Fruit fly (Drosophila melanogaster) whole organism, embryonic: ENCODE measurements around the gene MESR6.

Experiments
- CG10366 ChIP-seq: fragments of 200-800 bp; sonication (Bioruptor generic); IDR thresholded peaks from 2 replicates; pipeline ENCODE4 v1.3.6; 2022; ENCODE audit warnings: missing biosample characterization, missing genetic modification characterization
- CG12219 ChIP-seq: fragments of 200-800 bp; sonication (Bioruptor generic); optimal IDR thresholded peaks from 3 replicates; lab custom pipeline; 2018; ENCODE audit warnings: missing biosample characterization, mild to moderate bottlenecking, missing genetic modification characterization
- CG12236 ChIP-seq: fragments of 200-800 bp; sonication (Bioruptor generic); optimal IDR thresholded peaks from 2 replicates; lab custom pipeline; 2016; ENCODE audit warnings: missing biosample characterization, missing genetic modification characterization
- CG12299 ChIP-seq: fragments of 200-800 bp; sonication (Bioruptor generic); optimal IDR thresholded peaks from 2 replicates; lab custom pipeline; 2018; ENCODE audit warnings: missing biosample characterization, mild to moderate bottlenecking, missing genetic modification characterization
- CG12942 ChIP-seq: fragments of 200-800 bp; sonication (Bioruptor generic); optimal IDR thresholded peaks from 3 replicates; lab custom pipeline; 2016; ENCODE audit warnings: missing biosample characterization, missing genetic modification characterization
- CG15514 ChIP-seq: fragments of 200-800 bp; sonication (Bioruptor generic); optimal IDR thresholded peaks from 3 replicates; lab custom pipeline; 2017; ENCODE audit warnings: missing biosample characterization, missing genetic modification characterization, mild to moderate bottlenecking, moderate library complexity, missing genetic modification reagents
- CG18262 ChIP-seq: fragments of 200-800 bp; optimal IDR thresholded peaks from 3 replicates; lab custom pipeline; 2019; ENCODE audit warnings: missing biosample characterization, mild to moderate bottlenecking, missing genetic modification characterization, moderate library complexity
- CG18476 ChIP-seq: fragments of 200-800 bp; sonication (Bioruptor generic); optimal IDR thresholded peaks from 2 replicates; lab custom pipeline; 2016; ENCODE audit warnings: missing biosample characterization, mild to moderate bottlenecking, missing genetic modification characterization
- CG2129 ChIP-seq: fragments of 200-800 bp; sonication (Bioruptor generic); IDR thresholded peaks from 2 replicates; pipeline ENCODE4 v1.3.6; 2022; ENCODE audit warnings: missing biosample characterization, missing genetic modification characterization; ENCODE audit not compliant: partially characterized antibody
- CG2889 ChIP-seq: fragments of 200-800 bp; sonication (Bioruptor generic); IDR thresholded peaks from 3 replicates; pipeline ENCODE4 v1.3.6; 2022; ENCODE audit warnings: missing biosample characterization, missing genetic modification characterization
- CG30403 ChIP-seq: fragments of 200-800 bp; sonication (Bioruptor generic); optimal IDR thresholded peaks from 3 replicates; lab custom pipeline; 2016; ENCODE audit warnings: missing biosample characterization, missing genetic modification characterization
- CG3065 ChIP-seq: fragments of 200-800 bp; sonication (Bioruptor generic); optimal IDR thresholded peaks from 2 replicates; lab custom pipeline; 2016; ENCODE audit warnings: missing biosample characterization, missing genetic modification characterization
- CG33213 ChIP-seq: fragments of 200-800 bp; sonication (Bioruptor generic); optimal IDR thresholded peaks from 3 replicates; lab custom pipeline; 2016; ENCODE audit warnings: missing biosample characterization, missing genetic modification characterization
- CG4282 ChIP-seq: fragments of 200-800 bp; sonication (Bioruptor generic); optimal IDR thresholded peaks from 2 replicates; lab custom pipeline; 2016; ENCODE audit warnings: missing biosample characterization, missing genetic modification characterization
- CG43689 ChIP-seq: fragments of 200-800 bp; sonication (Bioruptor generic); IDR thresholded peaks from 2 replicates; pipeline ENCODE4 v1.3.6; 2022; ENCODE audit warnings: missing biosample characterization, missing genetic modification characterization
- CG6683 ChIP-seq: fragments of 200-800 bp; sonication (Bioruptor generic); optimal IDR thresholded peaks from 2 replicates; lab custom pipeline; 2017; ENCODE audit warnings: missing biosample characterization, mild to moderate bottlenecking, missing genetic modification characterization, missing genetic modification reagents
- CG7271 ChIP-seq: fragments of 200-800 bp; sonication (Bioruptor generic); optimal IDR thresholded peaks from 2 replicates; lab custom pipeline; 2018; ENCODE audit warnings: missing biosample characterization, mild to moderate bottlenecking, missing genetic modification characterization, moderate library complexity
- CG7357 ChIP-seq: fragments of 200-800 bp; sonication (Bioruptor generic); IDR thresholded peaks from 3 replicates; pipeline ENCODE4 v1.3.6; 2022; ENCODE audit warnings: missing biosample characterization, missing genetic modification characterization
- CG8089 ChIP-seq: fragments of 200-800 bp; sonication (Bioruptor generic); optimal IDR thresholded peaks from 3 replicates; lab custom pipeline; 2016; ENCODE audit warnings: missing biosample characterization, missing genetic modification characterization
- CG9437 ChIP-seq: fragments of 200-800 bp; sonication (Bioruptor generic); optimal IDR thresholded peaks from 2 replicates; lab custom pipeline; 2018; ENCODE audit warnings: missing biosample characterization, mild to moderate bottlenecking, missing genetic modification characterization
- CkIIα-i1 ChIP-seq: fragments of 200-800 bp; sonication (Bioruptor generic); IDR thresholded peaks from 2 replicates; pipeline ENCODE4 v1.3.6; 2022; ENCODE audit warnings: missing biosample characterization, missing genetic modification characterization
- Dek ChIP-seq: fragments of 200-800 bp; sonication (Bioruptor generic); optimal IDR thresholded peaks from 3 replicates; lab custom pipeline; 2019; ENCODE audit warnings: missing biosample characterization, mild to moderate bottlenecking, missing genetic modification characterization, moderate library complexity
- E2f2 ChIP-seq: fragments of 200-800 bp; sonication (Bioruptor generic); IDR thresholded peaks from 2 replicates; pipeline ENCODE4 v1.3.6; 2022; ENCODE audit warnings: missing biosample characterization, missing genetic modification characterization
- Gsc ChIP-seq: fragments of 200-800 bp; sonication (Bioruptor generic); IDR thresholded peaks from 2 replicates; pipeline ENCODE4 v1.3.6; 2022; ENCODE audit warnings: missing biosample characterization, missing genetic modification characterization
- HLHmδ ChIP-seq: fragments of 200-800 bp; sonication (Bioruptor generic); optimal IDR thresholded peaks from 2 replicates; lab custom pipeline; 2018; ENCODE audit warnings: missing biosample characterization, mild to moderate bottlenecking, missing genetic modification characterization, moderate library complexity
- Hey ChIP-seq: fragments of 200-800 bp; sonication (Bioruptor generic); optimal IDR thresholded peaks from 3 replicates; lab custom pipeline; 2018; ENCODE audit warnings: missing biosample characterization, mild to moderate bottlenecking, missing genetic modification characterization
- Hr51 ChIP-seq, 2 experiments: fragments of 200-800 bp; sonication (Bioruptor generic); optimal IDR thresholded peaks; 2 replicates in 1 of 2; 3 replicates in 1 of 2; lab custom pipeline; 2016 to 2018; ENCODE audit warnings: missing biosample characterization in 2 of 2, missing genetic modification characterization in 2 of 2, mild to moderate bottlenecking in 1 of 2, moderate library complexity in 1 of 2
- Hr78 ChIP-seq, 2 experiments: fragments of 200-800 bp in 1 of 2; fragments of >200 bp in 1 of 2; sonication (Bioruptor generic) in 1 of 2; optimal IDR thresholded peaks; 2 replicates each; lab custom pipeline; 2017 to 2019; ENCODE audit warnings: missing biosample characterization in 2 of 2, missing genetic modification characterization in 2 of 2, mild to moderate bottlenecking in 1 of 2, moderate library complexity in 1 of 2
- Mad ChIP-seq: fragments of 200-800 bp; sonication (Bioruptor generic); optimal IDR thresholded peaks from 2 replicates; lab custom pipeline; 2016; ENCODE audit warnings: missing biosample characterization, missing genetic modification characterization
- Rx ChIP-seq: fragments of 200-800 bp; sonication (Bioruptor generic); IDR thresholded peaks from 2 replicates; pipeline ENCODE4 v1.3.6; 2022; ENCODE audit warnings: missing biosample characterization, missing genetic modification characterization
- Sry-β ChIP-seq: fragments of 200-800 bp; sonication (Bioruptor generic); optimal IDR thresholded peaks from 2 replicates; lab custom pipeline; 2018; ENCODE audit warnings: missing biosample characterization, mild to moderate bottlenecking, missing genetic modification characterization, moderate library complexity
- ab ChIP-seq: fragments of 200-800 bp; sonication (Bioruptor generic); optimal IDR thresholded peaks from 2 replicates; lab custom pipeline; 2016; ENCODE audit warnings: missing biosample characterization, missing genetic modification characterization
- ac ChIP-seq: fragments of 200-800 bp; sonication (Bioruptor generic); optimal IDR thresholded peaks from 3 replicates; lab custom pipeline; 2017; ENCODE audit warnings: missing biosample characterization, mild to moderate bottlenecking, missing genetic modification characterization
- aop ChIP-seq: fragments of 200-800 bp; sonication (Bioruptor generic); IDR thresholded peaks from 2 replicates; pipeline ENCODE4 v1.3.6; 2022; ENCODE audit warnings: missing biosample characterization, missing genetic modification characterization
- ara ChIP-seq: fragments of 200-800 bp; sonication (Bioruptor generic); IDR thresholded peaks from 2 replicates; pipeline ENCODE4 v1.3.6; 2022; ENCODE audit warnings: missing biosample characterization, missing genetic modification characterization
- bab2 ChIP-seq: fragments of 200-800 bp; sonication (Bioruptor generic); optimal IDR thresholded peaks from 2 replicates; lab custom pipeline; 2016; ENCODE audit warnings: missing biosample characterization, missing genetic modification characterization
- br ChIP-seq: fragments of >200 bp; optimal IDR thresholded peaks from 2 replicates; lab custom pipeline; 2017
- btn ChIP-seq: fragments of 200-800 bp; sonication (Bioruptor generic); optimal IDR thresholded peaks from 2 replicates; lab custom pipeline; 2016; ENCODE audit warnings: missing biosample characterization, missing genetic modification characterization
- cato ChIP-seq: fragments of 200-800 bp; sonication (Bioruptor generic); optimal IDR thresholded peaks from 2 replicates; lab custom pipeline; 2016; ENCODE audit warnings: missing biosample characterization, missing genetic modification characterization, borderline replicate concordance
- dpn ChIP-seq, 2 experiments: fragments of 200-800 bp; sonication (Bioruptor generic); optimal IDR thresholded peaks; 3 replicates each; lab custom pipeline; 2016; ENCODE audit warnings: missing biosample characterization in 2 of 2, missing genetic modification characterization in 2 of 2
- gce ChIP-seq: fragments of 200-800 bp; sonication (Bioruptor generic); IDR thresholded peaks from 3 replicates; pipeline ENCODE4 v1.3.6; 2022; ENCODE audit warnings: missing biosample characterization, missing genetic modification characterization
- maf-S ChIP-seq: fragments of 200-800 bp; sonication (Bioruptor generic); optimal IDR thresholded peaks from 2 replicates; lab custom pipeline; 2016; ENCODE audit warnings: missing biosample characterization, missing genetic modification characterization
- onecut ChIP-seq: fragments of 200-800 bp; sonication (Bioruptor generic); IDR thresholded peaks from 2 replicates; pipeline ENCODE4 v1.3.6; 2022; ENCODE audit warnings: missing biosample characterization, missing genetic modification characterization
- pfk ChIP-seq: fragments of 200-800 bp; sonication (Bioruptor generic); optimal IDR thresholded peaks from 2 replicates; lab custom pipeline; 2018; ENCODE audit warnings: missing biosample characterization, mild to moderate bottlenecking, missing genetic modification characterization, moderate library complexity
- ranshi ChIP-seq: fragments of 200-800 bp; sonication (Bioruptor generic); IDR thresholded peaks from 2 replicates; pipeline ENCODE4 v1.3.6; 2022; ENCODE audit warnings: missing biosample characterization, missing genetic modification characterization
- rib ChIP-seq: fragments of 200-800 bp; sonication (Bioruptor generic); IDR thresholded peaks from 2 replicates; pipeline ENCODE4 v1.3.6; 2022; ENCODE audit warnings: missing biosample characterization, missing genetic modification characterization
- ro ChIP-seq: fragments of 200-800 bp; sonication (Bioruptor generic); IDR thresholded peaks from 2 replicates; pipeline ENCODE4 v1.3.6; 2022; ENCODE audit warnings: missing biosample characterization, missing genetic modification characterization
- toy ChIP-seq: fragments of 200-800 bp; sonication (Bioruptor generic); IDR thresholded peaks from 2 replicates; pipeline ENCODE4 v1.3.6; 2022; ENCODE audit warnings: missing biosample characterization, missing genetic modification characterization
- vfl ChIP-seq: fragments of 200-800 bp; sonication (Bioruptor generic); optimal IDR thresholded peaks from 2 replicates; lab custom pipeline; 2016; ENCODE audit warnings: missing biosample characterization, missing genetic modification characterization
- wdn ChIP-seq: fragments of 200-800 bp; sonication (Bioruptor generic); IDR thresholded peaks from 2 replicates; pipeline ENCODE4 v1.3.6; 2022; ENCODE audit warnings: missing biosample characterization, missing genetic modification characterization

MESR6 gene

dm6 chr3L:19079798-19080691, 12.4 kb upstream of the MESR6 start (continued):
- no peak for TF ChIP-seq ranshi
- no peak for TF ChIP-seq CG12942 (GFP tag; lab: Kevin White, UChicago)
- no peak for TF ChIP-seq br (lab: Kevin White, UChicago)
- TF ChIP-seq HLHmδ (GFP tag; lab: Kevin White, UChicago) = no peak
- TF ChIP-seq dpn (GFP tag; optimal IDR thresholded peaks at IDR 0.05; lab: Kevin White, UChicago) = peak in 1 of 2 experiments; percentile 23
- TF ChIP-seq CG10366 (GFP tag; lab: Robert Waterston, UW) = no peak
- no peak for TF ChIP-seq ro (GFP tag; lab: Robert Waterston, UW)
- peak; percentile 0 for TF ChIP-seq Dek
- no peak for TF ChIP-seq CG7271 (tag; lab: Kevin White, UChicago)
- TF ChIP-seq CG6683 = no peak
- peak; percentile 54 for TF ChIP-seq CG18262 (tag; lab: Kevin White, UChicago)
- TF ChIP-seq maf-S (GFP tag; lab: Kevin White, UChicago) = no peak
- no peak for TF ChIP-seq CG18476 (GFP tag; lab: Kevin White, UChicago)
- TF ChIP-seq onecut (GFP tag; lab: Robert Waterston, UW) = no peak
- peak; percentile 40 for TF ChIP-seq CG9437 (GFP tag; lab: Kevin White, UChicago)
- TF ChIP-seq toy (GFP tag; lab: Robert Waterston, UW) = no peak
- TF ChIP-seq bab2 (GFP tag; lab: Kevin White, UChicago) = no peak
- no peak for TF ChIP-seq CkIIα-i1
- no peak for TF ChIP-seq gce (GFP tag; lab: Robert Waterston, UW)
- no peak for TF ChIP-seq CG33213 (GFP tag; lab: Kevin White, UChicago)
- no peak for TF ChIP-seq ac (GFP tag; lab: Kevin White, UChicago)
- no peak for TF ChIP-seq CG4282 (GFP tag; lab: Kevin White, UChicago)
- no peak for TF ChIP-seq CG7357 (GFP tag; lab: Robert Waterston, UW)
- no peak for TF ChIP-seq wdn
- TF ChIP-seq Gsc = no peak
- no peak for TF ChIP-seq CG8089 (GFP tag; lab: Kevin White, UChicago)
- TF ChIP-seq CG30403 (GFP tag; lab: Kevin White, UChicago) = peak; percentile 56
- no peak for TF ChIP-seq Hey (tag; lab: Kevin White, UChicago)
- TF ChIP-seq CG12236 (GFP tag; lab: Kevin White, UChicago) = no peak
- no peak for TF ChIP-seq Mad (GFP tag; lab: Kevin White, UChicago)
- no peak for TF ChIP-seq Rx
- TF ChIP-seq CG43689 (GFP tag; lab: Robert Waterston, UW) = no peak
- no peak for TF ChIP-seq CG15514
- TF ChIP-seq CG12219 = peak; percentile 18
- TF ChIP-seq CG2129 (GFP tag; lab: Robert Waterston, UW) = no peak
- TF ChIP-seq ab (GFP tag; lab: Kevin White, UChicago) = no peak
- 0 out of 2 replicates have a peak, but pooled peaks have one; percentile 9 for TF ChIP-seq E2f2 (GFP tag; lab: Robert Waterston, UW)
- TF ChIP-seq ara (GFP tag; lab: Robert Waterston, UW) = no peak
- TF ChIP-seq Hr51 (GFP tag; optimal IDR thresholded peaks at IDR 0.05; lab: Kevin White, UChicago) = peak in 1 of 2 experiments; percentile 60
- TF ChIP-seq pfk = no peak
- no peak for TF ChIP-seq cato (GFP tag; lab: Kevin White, UChicago)
- TF ChIP-seq aop (GFP tag; lab: Robert Waterston, UW) = no peak
- no peak for TF ChIP-seq rib (GFP tag; lab: Robert Waterston, UW)
- no peak for TF ChIP-seq btn (GFP tag; lab: Kevin White, UChicago)
- no peak for TF ChIP-seq CG3065 (GFP tag; lab: Kevin White, UChicago)
- no peak for TF ChIP-seq Hr78 (GFP tag; optimal IDR thresholded peaks at IDR 0.05; lab: Kevin White, UChicago)
- no peak for TF ChIP-seq Sry-β (GFP tag; lab: Kevin White, UChicago)
- TF ChIP-seq vfl = no peak
- TF ChIP-seq CG12299 (tag; lab: Kevin White, UChicago) = no peak
- TF ChIP-seq CG2889 (GFP tag; lab: Robert Waterston, UW) = no peak
